Worm (Caenorhabditis elegans): ENCODE results near the gene nmt-1.
A peak's percentile ranks its signal among the peaks of the same experiment; 100 is the strongest.

nmt-1 gene

ce11 chrIII:6120990-6121389, 4.9 kb upstream of the nmt-1 start:
- no peak for TF ChIP-seq hlh-1 (tag; optimal IDR thresholded peaks at IDR 0.05)
- no peak for TF ChIP-seq zip-8 (tag; optimal IDR thresholded peaks at IDR 0.05)
- TF ChIP-seq unc-120 (tag; optimal IDR thresholded peaks at IDR 0.05; ENCODE audit: poor library complexity, severe bottlenecking) = no peak
- no peak for TF ChIP-seq sem-2 (GFP tag; optimal IDR thresholded peaks at IDR 0.05)
- TF ChIP-seq ceh-43 (GFP tag; optimal IDR thresholded peaks at IDR 0.05) = no peak

ce11 chrIII:6118320-6118719, 2.2 kb upstream of the nmt-1 start, which contains the start of gene kin-18:
kin-18 (plus strand) TSS chrIII:6118620.
- TF ChIP-seq ces-1 (GFP tag; optimal IDR thresholded peaks at IDR 0.05) (no peak), blmp-1 (tag; optimal IDR thresholded peaks at IDR 0.05) (no peak), unc-120 (tag; optimal IDR thresholded peaks at IDR 0.05; ENCODE audit: poor library complexity, severe bottlenecking) (no peak), mab-5 (tag; optimal IDR thresholded peaks at IDR 0.05) (no peak), ztf-11 (tag; optimal IDR thresholded peaks at IDR 0.05) (no peak), flh-1 (GFP tag; optimal IDR thresholded peaks at IDR 0.05) (no peak), unc-39 (tag; optimal IDR thresholded peaks at IDR 0.05) (no peak), elt-3 (tag; optimal IDR thresholded peaks at IDR 0.05) (no peak), sptf-1 (tag; optimal IDR thresholded peaks at IDR 0.05) (no peak), M03D4.4 (tag; optimal IDR thresholded peaks at IDR 0.05) (no peak), drap-1 (GFP tag; optimal IDR thresholded peaks at IDR 0.05) (no peak), mep-1 (tag; optimal IDR thresholded peaks at IDR 0.05) (no peak), ceh-43 (GFP tag; optimal IDR thresholded peaks at IDR 0.05) (no peak), nhr-2 (tag; optimal IDR thresholded peaks at IDR 0.05) (no peak)

ce11 chrIII:6116981-6117380, 850 bp upstream of the nmt-1 start:
- no peak for TF ChIP-seq nhr-237 (tag; optimal IDR thresholded peaks at IDR 0.05)
- no peak for TF ChIP-seq lin-13 (tag; optimal IDR thresholded peaks at IDR 0.05)
- no peak for TF ChIP-seq ham-2 (GFP tag; optimal IDR thresholded peaks at IDR 0.05)
- no peak for TF ChIP-seq ztf-11 (tag; optimal IDR thresholded peaks at IDR 0.05)
- no peak for TF ChIP-seq mep-1 (tag; optimal IDR thresholded peaks at IDR 0.05)
- TF ChIP-seq ces-1 (GFP tag; optimal IDR thresholded peaks at IDR 0.05) = no peak
- TF ChIP-seq mls-2 (tag; optimal IDR thresholded peaks at IDR 0.05) = no peak
- TF ChIP-seq nhr-28 (tag; optimal IDR thresholded peaks at IDR 0.05) = no peak
- no peak for TF ChIP-seq blmp-1 (tag; optimal IDR thresholded peaks at IDR 0.05)
- no peak for TF ChIP-seq flh-1 (GFP tag; optimal IDR thresholded peaks at IDR 0.05)
- TF ChIP-seq sem-2 (GFP tag; optimal IDR thresholded peaks at IDR 0.05) = no peak

ce11 chrIII:6110187-6110586, 5.9 kb downstream of the nmt-1 start:
- TF ChIP-seq blmp-1 (tag; optimal IDR thresholded peaks at IDR 0.05) (no peak), ces-1 (GFP tag; optimal IDR thresholded peaks at IDR 0.05) (peak; percentile 88)

- TF ChIP-seq zip-8 (tag; optimal IDR thresholded peaks at IDR 0.05) (no peak), mab-5 (tag; optimal IDR thresholded peaks at IDR 0.05) (no peak), tbx-8 (GFP tag; optimal IDR thresholded peaks at IDR 0.05) (no peak), hlh-1 (tag; optimal IDR thresholded peaks at IDR 0.05) (no peak), pha-4 (tag; optimal IDR thresholded peaks at IDR 0.05) (no peak), lin-13 (tag; optimal IDR thresholded peaks at IDR 0.05) (no peak), blmp-1 (tag; optimal IDR thresholded peaks at IDR 0.05) (no peak), M03D4.4 (tag; optimal IDR thresholded peaks at IDR 0.05) (no peak), sptf-1 (tag; optimal IDR thresholded peaks at IDR 0.05) (no peak), cnd-1 (tag; optimal IDR thresholded peaks at IDR 0.05) (no peak), drap-1 (GFP tag; optimal IDR thresholded peaks at IDR 0.05) (no peak), lin-32 (GFP tag; optimal IDR thresholded peaks at IDR 0.05) (no peak), nhr-28 (tag; optimal IDR thresholded peaks at IDR 0.05) (no peak), elt-1 (tag; optimal IDR thresholded peaks at IDR 0.05; ENCODE audit: borderline replicate concordance, insufficient read depth) (no peak)
Observed at ce11 chrIII:6105897-6106296, 10.2 kb downstream of the nmt-1 start.

ce11 chrIII:6102762-6103161, 13.4 kb downstream of the nmt-1 start, which contains the start of gene C05D10.4:
C05D10.4 (minus strand) TSS chrIII:6102862.
- TF ChIP-seq elt-1 (tag; optimal IDR thresholded peaks at IDR 0.05; ENCODE audit: borderline replicate concordance, insufficient read depth) (no peak), flh-1 (GFP tag; optimal IDR thresholded peaks at IDR 0.05) (no peak), mab-5 (tag; optimal IDR thresholded peaks at IDR 0.05) (no peak), zip-8 (tag; optimal IDR thresholded peaks at IDR 0.05) (no peak), bed-3 (GFP tag; optimal IDR thresholded peaks at IDR 0.05) (no peak), blmp-1 (tag; optimal IDR thresholded peaks at IDR 0.05) (no peak), elt-3 (tag; optimal IDR thresholded peaks at IDR 0.05) (no peak), nhr-12 (tag; optimal IDR thresholded peaks at IDR 0.05) (no peak), hlh-1 (tag; optimal IDR thresholded peaks at IDR 0.05) (no peak), lsy-2 (tag; optimal IDR thresholded peaks at IDR 0.05) (no peak), mls-2 (tag; optimal IDR thresholded peaks at IDR 0.05) (no peak), lin-32 (GFP tag; optimal IDR thresholded peaks at IDR 0.05) (no peak), nhr-237 (tag; optimal IDR thresholded peaks at IDR 0.05) (no peak), pha-4 (tag; optimal IDR thresholded peaks at IDR 0.05) (no peak), ces-1 (GFP tag; optimal IDR thresholded peaks at IDR 0.05) (no peak), ceh-39 (tag; optimal IDR thresholded peaks at IDR 0.05) (no peak), nhr-28 (tag; optimal IDR thresholded peaks at IDR 0.05) (no peak)
